Fruit fly (Drosophila melanogaster) Kc167 (cell line): ENCODE results near the gene CG3123.

Source experiments
- Myc ChIP-seq: fragments of >200 bp; optimal IDR thresholded peaks from 2 replicates; lab custom pipeline; 2017; ENCODE audit warnings: missing external identifiers
- Sin3A ChIP-seq: fragments of >200 bp; optimal IDR thresholded peaks from 2 replicates; lab custom pipeline; 2018; ENCODE audit warnings: missing external identifiers
- h ChIP-seq: fragments of >200 bp; optimal IDR thresholded peaks from 3 replicates; lab custom pipeline; 2018; ENCODE audit warnings: missing external identifiers
- psq ChIP-seq: fragments of >200 bp; optimal IDR thresholded peaks from 2 replicates; lab custom pipeline; 2017; ENCODE audit warnings: missing external identifiers
- ttk ChIP-seq: sonication (Bioruptor generic); optimal IDR thresholded peaks from 2 replicates; lab custom pipeline; 2017; ENCODE audit warnings: missing external identifiers

DNA sequence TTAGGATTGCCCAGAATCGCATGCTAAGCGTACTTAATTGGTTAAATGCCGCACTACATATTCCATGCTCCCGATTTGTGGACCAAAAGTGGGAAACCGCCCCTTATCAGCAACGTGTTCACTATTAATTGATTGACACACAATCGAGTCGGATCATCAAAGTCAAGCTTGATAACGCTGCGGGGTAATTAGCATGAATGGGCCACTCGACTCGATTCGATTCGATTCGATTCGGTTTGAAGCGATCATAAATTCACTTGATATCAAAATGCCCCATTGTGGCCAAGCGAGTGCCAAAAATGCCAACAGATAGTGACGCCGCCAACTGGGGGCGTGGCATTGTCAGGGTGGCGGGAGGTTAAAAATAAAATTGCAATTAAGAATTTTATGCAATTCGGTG, 17.7 kb downstream of the CG3123 start:
- TF ChIP-seq psq (lab: Kevin White, UChicago) (no peak), Myc (no peak), ttk (lab: Kevin White, UChicago) (no peak), Sin3A (lab: Kevin White, UChicago) (no peak), h (lab: Kevin White, UChicago) (no peak)
